Comparison of ENCODE assay signal across 5 fruit fly cellular contexts in genomic region chr3R:22139113-22139512, dm6.
A peak's percentile ranks its signal among the peaks of the same experiment; 100 is the strongest.
TF ChIP-seq lines count a peak whose summit lies in the region.

No protein-coding gene starts in this region.

- peak; percentile 19 for TF ChIP-seq CTCF in whole organism, embryonic (GFP tag; optimal IDR thresholded peaks at IDR 0.05; lab: Kevin White, UChicago)

TF ChIP-seq in whole organism, adult, 20 proteins besides CTCF, POLR2A, EP300 and RAD21:
- TF ChIP-seq CG1620 (GFP tag; optimal IDR thresholded peaks at IDR 0.05; lab: Kevin White, UChicago) = no peak
- peak; percentile 15 for TF ChIP-seq CG7045 (GFP tag; optimal IDR thresholded peaks at IDR 0.05; lab: Kevin White, UChicago)
- TF ChIP-seq bab1 (GFP tag; optimal IDR thresholded peaks at IDR 0.05; lab: Kevin White, UChicago) = no peak
- TF ChIP-seq CG5204 (GFP tag; optimal IDR thresholded peaks at IDR 0.05; lab: Kevin White, UChicago) = peak; percentile 9

TF ChIP-seq in whole organism, embryonic, 481 proteins besides CTCF, POLR2A, EP300 and RAD21 (continues in another document):
- TF ChIP-seq Nf-YA (GFP tag; IDR thresholded peaks at IDR 0.05; lab: Robert Waterston, UW) (peak; percentile 51; the same call in 1 of the 2 replicates), Dad (GFP tag; optimal IDR thresholded peaks at IDR 0.05; lab: Kevin White, UChicago) (peak; percentile 80), Ptx1 (GFP tag; IDR thresholded peaks at IDR 0.05; lab: Robert Waterston, UW) (peak; percentile 70), CG18011 (GFP tag; optimal IDR thresholded peaks at IDR 0.05; lab: Kevin White, UChicago) (no peak), Abd-B (GFP tag; optimal IDR thresholded peaks at IDR 0.05; lab: Kevin White, UChicago) (peak; percentile 43), HLH4C (GFP tag; IDR thresholded peaks at IDR 0.05; lab: Robert Waterston, UW; ENCODE audit: partially characterized antibody) (no peak), aop (GFP tag; IDR thresholded peaks at IDR 0.05; lab: Robert Waterston, UW) (no peak), CG7372 (GFP tag; IDR thresholded peaks at IDR 0.05; lab: Robert Waterston, UW) (no peak), CG1602 (GFP tag; optimal IDR thresholded peaks at IDR 0.05; lab: Kevin White, UChicago) (peak; percentile 45), al (GFP tag; IDR thresholded peaks at IDR 0.05; lab: Robert Waterston, UW) (peak; percentile 24; the same call in 1 of the 2 replicates), ro (GFP tag; IDR thresholded peaks at IDR 0.05; lab: Robert Waterston, UW) (no peak), hb (GFP tag; IDR thresholded peaks at IDR 0.05; lab: Robert Waterston, UW; ENCODE audit: partially characterized antibody) (no peak), CG32767 (GFP tag; IDR thresholded peaks at IDR 0.05; lab: Robert Waterston, UW) (peak; percentile 79), trem (tag; optimal IDR thresholded peaks at IDR 0.05; lab: Kevin White, UChicago) (peak; percentile 57), CG8478 (optimal IDR thresholded peaks at IDR 0.05; lab: Kevin White, UChicago) (no peak), dm (GFP tag; optimal IDR thresholded peaks at IDR 0.05; lab: Kevin White, UChicago) (peak; percentile 26), cwo (GFP tag; optimal IDR thresholded peaks at IDR 0.05; lab: Kevin White, UChicago) (no peak), CG14860 (GFP tag; IDR thresholded peaks at IDR 0.05; lab: Robert Waterston, UW; ENCODE audit: partially characterized antibody) (no peak), ewg (GFP tag; optimal IDR thresholded peaks at IDR 0.05; lab: Kevin White, UChicago) (peak; percentile 51), CG3407 (GFP tag; optimal IDR thresholded peaks at IDR 0.05; lab: Kevin White, UChicago) (peak; percentile 40), Ets65A (GFP tag; lab: Kevin White, UChicago) (peak; percentile 1), odd (GFP tag; optimal IDR thresholded peaks at IDR 0.05; lab: Kevin White, UChicago) (peak; percentile 35)

TF ChIP-seq in whole organism, prepupa, 60 proteins besides CTCF, POLR2A, EP300 and RAD21 (continues in another document):
- peak; percentile 84 for TF ChIP-seq acj6 (GFP tag; optimal IDR thresholded peaks at IDR 0.05; lab: Kevin White, UChicago)
- TF ChIP-seq Eip93F (GFP tag; optimal IDR thresholded peaks at IDR 0.05; lab: Kevin White, UChicago) = no peak
- TF ChIP-seq Hr39 (GFP tag; optimal IDR thresholded peaks at IDR 0.05; lab: Kevin White, UChicago) = peak; percentile 77
- peak; percentile 37 for TF ChIP-seq CG6854 (GFP tag; optimal IDR thresholded peaks at IDR 0.05; lab: Kevin White, UChicago)
- peak; percentile 83 for TF ChIP-seq dac (GFP tag; optimal IDR thresholded peaks at IDR 0.05; lab: Kevin White, UChicago)
- TF ChIP-seq fd85E (GFP tag; optimal IDR thresholded peaks at IDR 0.05; lab: Kevin White, UChicago) = peak; percentile 73
- TF ChIP-seq CG8632 (GFP tag; optimal IDR thresholded peaks at IDR 0.05; lab: Kevin White, UChicago) = peak; percentile 78
- peak; percentile 33 for TF ChIP-seq Blimp-1 (GFP tag; optimal IDR thresholded peaks at IDR 0.05; lab: Kevin White, UChicago)
- peak; percentile 91 for TF ChIP-seq Ets96B (tag; optimal IDR thresholded peaks at IDR 0.05; lab: Kevin White, UChicago)
- TF ChIP-seq CG7368 (GFP tag; optimal IDR thresholded peaks at IDR 0.05; lab: Kevin White, UChicago) = peak; percentile 94
- TF ChIP-seq CG8319 (GFP tag; optimal IDR thresholded peaks at IDR 0.05; lab: Kevin White, UChicago) = peak; percentile 74
- TF ChIP-seq Eip75B (GFP tag; optimal IDR thresholded peaks at IDR 0.05; lab: Kevin White, UChicago) = peak; percentile 89
- TF ChIP-seq CG3032 (tag; optimal IDR thresholded peaks at IDR 0.05; lab: Kevin White, UChicago) = peak; percentile 88
- TF ChIP-seq Lpt (GFP tag; optimal IDR thresholded peaks at IDR 0.05; lab: Kevin White, UChicago) = peak; percentile 90
- TF ChIP-seq ss (GFP tag; optimal IDR thresholded peaks at IDR 0.05; lab: Kevin White, UChicago) = peak; percentile 90 to 96
- TF ChIP-seq CG9139 (GFP tag; optimal IDR thresholded peaks at IDR 0.05; lab: Kevin White, UChicago) = peak; percentile 78
- peak; percentile 85 for TF ChIP-seq dsx (GFP tag; optimal IDR thresholded peaks at IDR 0.05; lab: Kevin White, UChicago; ENCODE audit: poor library complexity, severe bottlenecking)
- TF ChIP-seq CG34406 (GFP tag; optimal IDR thresholded peaks at IDR 0.05; lab: Kevin White, UChicago) = peak; percentile 77
- TF ChIP-seq CG1621 (tag; optimal IDR thresholded peaks at IDR 0.05; lab: Kevin White, UChicago) = peak; percentile 93
- TF ChIP-seq Ets21C (GFP tag; optimal IDR thresholded peaks at IDR 0.05; lab: Kevin White, UChicago) = peak; percentile 57
- peak; percentile 92 for TF ChIP-seq CG3919 (GFP tag; optimal IDR thresholded peaks at IDR 0.05; lab: Kevin White, UChicago)
- TF ChIP-seq Sox102F (GFP tag; optimal IDR thresholded peaks at IDR 0.05; lab: Kevin White, UChicago) = peak; percentile 71

TF ChIP-seq in whole organism, pupa, 21 proteins besides CTCF, POLR2A, EP300 and RAD21:
- TF ChIP-seq CG14655 (GFP tag; optimal IDR thresholded peaks at IDR 0.05; lab: Kevin White, UChicago) = peak; percentile 93
- TF ChIP-seq CG9948 (tag; optimal IDR thresholded peaks at IDR 0.05; lab: Kevin White, UChicago) = peak; percentile 94
- peak; percentile 90 for TF ChIP-seq CG15710 (tag; optimal IDR thresholded peaks at IDR 0.05; lab: Kevin White, UChicago)
- peak; percentile 91 for TF ChIP-seq CG8159 (tag; optimal IDR thresholded peaks at IDR 0.05; lab: Kevin White, UChicago)
- TF ChIP-seq Pif1A (GFP tag; optimal IDR thresholded peaks at IDR 0.05; lab: Kevin White, UChicago) = peak; percentile 90
- TF ChIP-seq Snoo (tag; optimal IDR thresholded peaks at IDR 0.05; lab: Kevin White, UChicago) = peak; percentile 75
- no peak for TF ChIP-seq CG4496 (GFP tag; IDR thresholded peaks at IDR 0.05; lab: Robert Waterston, UW)
- TF ChIP-seq CG10348 (GFP tag; IDR thresholded peaks at IDR 0.05; lab: Robert Waterston, UW) = 0 out of 2 replicates have a peak, but pooled peaks have one; percentile 11
- TF ChIP-seq EcR (GFP tag; optimal IDR thresholded peaks at IDR 0.05; lab: Kevin White, UChicago) = no peak
- TF ChIP-seq rn (GFP tag; IDR thresholded peaks at IDR 0.05; lab: Robert Waterston, UW) = peak; percentile 84
- TF ChIP-seq Pif1B (GFP tag; optimal IDR thresholded peaks at IDR 0.05; lab: Kevin White, UChicago) = peak; percentile 87
- peak; percentile 91 for TF ChIP-seq CG17806 (tag; optimal IDR thresholded peaks at IDR 0.05; lab: Kevin White, UChicago)
- peak; percentile 97 for TF ChIP-seq CG8301 (tag; optimal IDR thresholded peaks at IDR 0.05; lab: Kevin White, UChicago)
- TF ChIP-seq Ets98B (GFP tag; IDR thresholded peaks at IDR 0.05; lab: Robert Waterston, UW) = peak; percentile 92
- peak; percentile 95 for TF ChIP-seq fd96Ca (GFP tag; IDR thresholded peaks at IDR 0.05; lab: Robert Waterston, UW)
- peak; percentile 75 for TF ChIP-seq D1 (tag; optimal IDR thresholded peaks at IDR 0.05; lab: Kevin White, UChicago)
- TF ChIP-seq CG32121 (GFP tag; IDR thresholded peaks at IDR 0.05; lab: Robert Waterston, UW) = peak; percentile 84
- peak; percentile 89 for TF ChIP-seq gl (tag; optimal IDR thresholded peaks at IDR 0.05; lab: Kevin White, UChicago)
- TF ChIP-seq CG12605 (GFP tag; IDR thresholded peaks at IDR 0.05; lab: Robert Waterston, UW) = peak; percentile 91
- TF ChIP-seq CG13204 (GFP tag; optimal IDR thresholded peaks at IDR 0.05; lab: Kevin White, UChicago) = peak; percentile 85
- peak; percentile 92 for TF ChIP-seq CG34367 (tag; optimal IDR thresholded peaks at IDR 0.05; lab: Kevin White, UChicago)

TF ChIP-seq in whole organism, wandering third instar larva, 38 proteins besides CTCF, POLR2A, EP300 and RAD21 (continues in another document):
- peak; percentile 41 for TF ChIP-seq dmrt93B (GFP tag; optimal IDR thresholded peaks at IDR 0.05; lab: Kevin White, UChicago)
- TF ChIP-seq N (GFP tag; optimal IDR thresholded peaks at IDR 0.05; lab: Kevin White, UChicago) = no peak
- peak; percentile 64 for TF ChIP-seq br (GFP tag; optimal IDR thresholded peaks at IDR 0.05; lab: Kevin White, UChicago)
- TF ChIP-seq Abd-B (GFP tag; optimal IDR thresholded peaks at IDR 0.05; lab: Kevin White, UChicago) = no peak
- TF ChIP-seq Sp1 (GFP tag; optimal IDR thresholded peaks at IDR 0.05; lab: Kevin White, UChicago) = peak; percentile 50
- peak; percentile 20 for TF ChIP-seq sv (GFP tag; optimal IDR thresholded peaks at IDR 0.05; lab: Kevin White, UChicago)
- TF ChIP-seq GATAd (GFP tag; optimal IDR thresholded peaks at IDR 0.05; lab: Kevin White, UChicago) = no peak
- no peak for TF ChIP-seq Myc (optimal IDR thresholded peaks at IDR 0.05; lab: Kevin White, UChicago)
- TF ChIP-seq Vsx2 (GFP tag; optimal IDR thresholded peaks at IDR 0.05; lab: Kevin White, UChicago; ENCODE audit: partially characterized antibody) = no peak
- no peak for TF ChIP-seq tai (GFP tag; optimal IDR thresholded peaks at IDR 0.05; lab: Kevin White, UChicago)
- TF ChIP-seq OdsH (GFP tag; optimal IDR thresholded peaks at IDR 0.05; lab: Kevin White, UChicago) = peak; percentile 51
- no peak for TF ChIP-seq Hr83 (GFP tag; optimal IDR thresholded peaks at IDR 0.05; lab: Kevin White, UChicago; ENCODE audit: poor library complexity, severe bottlenecking)
- peak; percentile 46 for TF ChIP-seq woc (GFP tag; optimal IDR thresholded peaks at IDR 0.05; lab: Kevin White, UChicago)
- TF ChIP-seq CG32264 (GFP tag; optimal IDR thresholded peaks at IDR 0.05; lab: Kevin White, UChicago) = peak; percentile 19
- no peak for TF ChIP-seq brk (GFP tag; optimal IDR thresholded peaks at IDR 0.05; lab: Kevin White, UChicago)
- no peak for TF ChIP-seq pan (optimal IDR thresholded peaks at IDR 0.05; lab: Kevin White, UChicago)
- no peak for TF ChIP-seq Dfd (GFP tag; optimal IDR thresholded peaks at IDR 0.05; lab: Kevin White, UChicago)
- no peak for TF ChIP-seq CG9705 (GFP tag; optimal IDR thresholded peaks at IDR 0.05; lab: Kevin White, UChicago)
- TF ChIP-seq foxo (GFP tag; optimal IDR thresholded peaks at IDR 0.05; lab: Kevin White, UChicago) = peak in 1 of 2 experiments; percentile 75
- TF ChIP-seq rgr (GFP tag; optimal IDR thresholded peaks at IDR 0.05; lab: Kevin White, UChicago) = peak; percentile 70
- no peak for TF ChIP-seq dl (GFP tag; optimal IDR thresholded peaks at IDR 0.05; lab: Kevin White, UChicago; ENCODE audit: insufficient read depth in 1 of 2, partially characterized antibody in 2 of 2)
- TF ChIP-seq Hnf4 (GFP tag; optimal IDR thresholded peaks at IDR 0.05; lab: Kevin White, UChicago) = peak; percentile 62
- peak; percentile 66 for TF ChIP-seq h (GFP tag; optimal IDR thresholded peaks at IDR 0.05; lab: Kevin White, UChicago)
- peak; percentile 30 for TF ChIP-seq Rel (GFP tag; optimal IDR thresholded peaks at IDR 0.05; lab: Kevin White, UChicago)
- TF ChIP-seq Rel (tag; optimal IDR thresholded peaks at IDR 0.05; lab: Kevin White, UChicago) = no peak
- TF ChIP-seq Mio (GFP tag; optimal IDR thresholded peaks at IDR 0.05; lab: Kevin White, UChicago) = no peak
- peak; percentile 63 for TF ChIP-seq fru (GFP tag; optimal IDR thresholded peaks at IDR 0.05; lab: Kevin White, UChicago)
- peak; percentile 46 for TF ChIP-seq psq (GFP tag; optimal IDR thresholded peaks at IDR 0.05; lab: Kevin White, UChicago)
- TF ChIP-seq CrebA (GFP tag; optimal IDR thresholded peaks at IDR 0.05; lab: Kevin White, UChicago; ENCODE audit: borderline replicate concordance) = peak; percentile 19
